Fruit fly (Drosophila melanogaster) ovary, adult (tissue): Measurements from ENCODE around the gene REPTOR-BP.

Experiments
- CG17801 ChIP-seq: fragments of 200-800 bp; optimal IDR thresholded peaks from 2 replicates; lab custom pipeline; 2019; ENCODE audit warnings: missing biosample characterization, mild to moderate bottlenecking, missing genetic modification characterization, moderate library complexity; ENCODE audit not compliant: partially characterized antibody

REPTOR-BP gene

dm6 chr2L:10269854-10270253, 5.9 kb downstream of the REPTOR-BP start, which contains the start of gene Mulk:
TSS of gene Mulk (plus strand) at chr2L:10270051.
- no peak for TF ChIP-seq CG17801 (GFP tag; lab: Kevin White, UChicago)

DNA sequence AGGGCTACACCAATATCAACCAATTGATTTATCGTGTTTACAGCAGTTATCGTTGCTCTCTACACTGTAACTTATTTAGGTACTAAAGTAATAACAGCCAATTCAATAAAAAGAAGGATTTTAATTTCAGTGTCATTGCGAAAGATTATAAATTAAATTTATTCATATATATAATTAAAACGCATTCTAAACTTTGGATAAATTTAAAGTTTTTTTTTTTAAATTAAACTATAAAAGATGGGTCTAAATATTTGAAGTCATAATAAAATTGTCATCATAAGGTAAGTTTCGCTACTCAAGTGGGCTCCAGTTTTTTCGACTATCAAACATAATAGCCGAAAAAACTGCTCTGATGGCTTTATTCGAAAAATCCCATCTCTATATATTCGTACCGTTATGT, 8.3 kb downstream of the REPTOR-BP start, which contains the start of gene trk:
trk (minus strand) TSS at position 101 of the 400 bp plus-strand sequence.
- peak; percentile 34 for TF ChIP-seq CG17801 (GFP tag; lab: Kevin White, UChicago)

DNA sequence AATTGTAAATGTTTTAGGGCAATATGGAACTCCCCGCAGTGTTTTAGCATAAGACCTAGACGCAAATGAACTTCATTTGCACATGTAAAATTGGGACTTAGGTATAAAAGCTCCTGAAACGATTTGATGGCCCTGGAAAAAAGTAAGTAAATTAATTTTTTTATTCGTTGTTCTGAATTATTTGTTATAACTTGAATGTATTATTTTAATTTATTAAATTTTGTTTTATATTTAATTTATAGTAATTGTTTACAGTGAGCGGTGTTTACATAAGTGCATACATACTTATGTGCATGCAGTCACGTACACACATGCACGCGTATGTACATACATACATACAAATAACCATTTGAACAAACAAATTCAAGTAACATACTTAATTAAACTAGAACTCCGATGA, 12.5 kb downstream of the REPTOR-BP start:
- peak; percentile 79 for TF ChIP-seq CG17801 (GFP tag; lab: Kevin White, UChicago)

DNA sequence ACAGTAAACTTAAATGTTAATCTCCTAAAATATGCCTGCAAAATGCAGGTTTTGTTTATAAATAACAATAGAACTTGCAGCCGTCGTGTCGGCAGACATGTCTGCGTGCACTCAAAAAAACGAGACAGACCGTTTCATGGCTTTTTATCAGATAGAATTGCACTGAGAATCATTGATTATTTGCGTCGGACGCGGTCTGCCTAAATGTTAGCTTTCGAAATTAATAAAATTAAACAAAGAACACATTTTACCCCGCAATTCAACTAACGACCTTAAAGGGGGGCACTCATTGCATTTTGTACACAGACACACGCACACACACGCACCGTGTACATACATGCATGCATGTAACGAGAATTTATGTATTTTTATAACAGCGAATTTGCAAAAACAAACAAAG, 12.9 kb downstream of the REPTOR-BP start:
- TF ChIP-seq CG17801 (GFP tag; lab: Kevin White, UChicago) = no peak

DNA sequence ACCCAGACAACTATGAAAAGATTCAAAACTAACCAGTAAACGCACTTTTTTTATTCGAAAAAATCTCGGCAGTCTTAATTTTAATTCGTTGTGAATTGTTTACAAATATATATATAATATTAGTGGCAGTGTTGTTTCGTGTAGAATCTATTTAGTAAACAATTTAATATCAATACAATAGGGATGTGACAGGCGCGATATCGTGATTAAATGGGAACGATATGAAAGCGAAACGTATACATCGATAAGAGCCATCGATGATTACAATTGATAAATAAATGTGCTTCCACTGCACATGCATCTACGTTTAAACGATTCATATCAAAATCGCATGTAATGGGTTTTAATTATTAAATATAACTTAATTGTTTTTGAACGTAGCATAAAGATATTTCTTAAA, 13.4 kb downstream of the REPTOR-BP start:
- TF ChIP-seq CG17801 (GFP tag; lab: Kevin White, UChicago) = peak; percentile 37

DNA sequence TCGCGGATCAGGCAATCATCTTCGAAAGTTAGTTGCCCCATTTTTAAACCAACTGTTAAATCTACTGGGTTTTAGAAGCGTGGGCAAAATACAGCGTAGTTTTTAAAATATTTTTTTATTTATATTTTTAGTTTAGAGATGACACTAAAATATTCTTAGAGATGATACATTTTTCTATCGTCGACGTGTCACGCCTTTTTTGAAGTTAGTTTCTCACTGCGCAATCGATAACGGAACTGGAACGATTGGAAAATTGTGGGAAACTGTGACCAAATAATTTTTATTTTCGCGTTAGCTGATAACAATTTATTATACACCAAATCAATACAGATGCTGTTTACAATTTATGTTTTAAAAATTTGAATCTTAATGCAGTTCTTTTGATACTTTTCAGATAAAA, 14.7 kb downstream of the REPTOR-BP start, which contains the start of gene Utx:
Utx (minus strand) TSS at position 154 of the 400 bp plus-strand sequence.
- peak; percentile 26 for TF ChIP-seq CG17801 (GFP tag; lab: Kevin White, UChicago)

DNA sequence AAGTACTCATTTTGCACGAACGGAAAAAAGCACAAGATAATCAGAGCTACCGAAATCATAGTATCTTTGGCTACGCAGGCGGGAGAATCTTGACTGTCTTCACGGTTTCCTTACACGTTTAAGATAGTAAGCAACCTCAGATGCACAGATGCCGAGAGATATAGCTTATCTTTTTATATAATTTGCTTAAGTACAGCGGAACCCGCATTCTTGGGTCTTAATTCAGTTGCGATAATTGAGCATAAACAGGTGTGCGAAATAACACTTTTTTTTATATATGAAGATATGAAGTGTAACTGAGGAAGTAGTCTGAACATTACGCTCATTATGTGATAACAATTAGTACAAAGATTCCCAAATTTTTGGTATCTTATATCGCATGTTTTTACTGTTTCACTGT, 16.8 kb downstream of the REPTOR-BP start, which contains the start of gene CG34043:
CG34043 (minus strand) TSS at position 101 of the 400 bp plus-strand sequence.
- no peak for TF ChIP-seq CG17801 (GFP tag; lab: Kevin White, UChicago)

- TF ChIP-seq CG17801 (GFP tag; lab: Kevin White, UChicago) = no peak
These were observed 27.4 kb downstream of the REPTOR-BP start for dm6 chr2L:10291276-10291675.

DNA sequence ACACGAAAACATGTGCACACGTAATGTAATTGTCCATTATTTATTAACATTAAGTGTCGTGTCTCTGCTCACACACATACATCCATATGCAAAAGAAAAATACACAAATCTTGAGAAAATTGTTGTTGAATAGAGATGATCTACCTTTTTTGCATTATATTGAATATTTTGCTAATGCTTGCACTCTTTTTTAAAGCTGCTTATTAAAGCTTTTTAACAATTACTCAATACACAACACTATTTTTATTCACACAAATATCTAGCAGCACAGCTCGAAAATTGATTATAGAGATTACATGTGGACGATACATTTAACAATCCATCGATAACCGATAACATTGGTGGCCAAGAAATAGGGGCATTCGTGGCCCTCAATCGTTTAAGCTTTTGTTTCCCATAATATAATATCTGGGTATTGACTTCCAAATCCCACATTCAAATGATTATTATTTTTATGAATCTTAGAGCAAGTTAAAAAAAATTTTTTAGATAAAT, 28.2 kb downstream of the REPTOR-BP start, which contains the start of gene Ufd4:
Ufd4 (minus strand) TSS at position 300 of the 495 bp plus-strand sequence.
- TF ChIP-seq CG17801 (GFP tag; lab: Kevin White, UChicago) = peak; percentile 65

DNA sequence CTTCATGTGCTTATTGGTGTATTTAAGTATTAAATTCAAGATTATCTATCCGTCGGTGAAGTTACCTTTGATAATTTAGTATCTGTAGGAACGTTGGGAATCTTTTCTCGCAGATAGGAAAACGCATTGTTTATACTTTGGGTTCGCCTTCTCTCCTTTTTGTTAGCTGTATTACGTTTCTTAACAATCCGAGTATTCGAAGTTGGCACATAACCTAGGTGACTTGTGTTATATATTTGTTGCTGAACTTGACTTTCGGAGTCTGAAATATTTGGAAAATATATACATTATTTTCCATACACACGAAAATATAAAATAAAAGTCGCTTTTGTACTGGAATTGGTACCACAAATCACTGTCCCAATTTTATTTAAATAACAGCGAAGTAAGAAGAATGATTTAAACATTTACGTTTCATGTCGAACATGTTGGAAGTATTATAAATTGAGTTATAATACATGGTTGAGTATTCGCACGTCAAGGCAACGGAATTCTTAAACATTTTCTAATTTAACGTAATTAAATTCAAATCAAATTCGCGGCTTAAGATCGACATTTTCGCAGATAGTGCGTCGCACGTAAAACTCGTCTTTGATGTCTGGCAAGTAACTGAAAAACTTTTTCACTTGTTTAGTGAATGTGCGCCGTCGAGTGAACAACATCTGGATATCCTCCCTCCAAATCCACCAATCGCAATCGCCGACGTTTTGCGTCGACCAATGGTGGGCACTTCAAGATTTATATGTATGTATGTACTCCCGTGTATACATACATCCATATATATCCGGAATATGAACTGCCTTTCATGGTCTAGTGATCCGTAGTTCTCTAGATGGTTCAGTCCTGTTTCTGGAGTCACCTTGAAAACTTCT, 31.1 kb downstream of the REPTOR-BP start, which contains the start of gene Hand:
Hand (minus strand) TSS at position 588 of the 872 bp plus-strand sequence.
- TF ChIP-seq CG17801 (GFP tag; lab: Kevin White, UChicago) = no peak

DNA sequence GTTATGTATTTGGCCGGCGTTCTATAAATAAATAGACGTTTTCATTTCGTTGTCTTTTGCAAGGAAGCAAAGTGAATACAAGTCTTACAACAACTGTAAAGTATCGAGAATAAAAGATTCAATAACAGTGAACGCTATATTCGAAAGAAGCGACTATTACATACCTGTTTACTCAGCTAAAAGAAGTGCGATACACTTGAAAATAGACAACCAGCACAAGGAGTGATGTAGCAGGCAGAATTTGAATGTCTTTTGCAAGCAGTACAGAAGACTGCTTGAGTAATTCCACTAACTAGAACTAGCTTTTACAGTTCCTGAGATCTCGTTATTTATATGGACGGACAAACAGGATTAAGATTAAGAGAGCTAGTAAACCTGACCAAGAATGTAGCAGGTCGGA, 34.4 kb downstream of the REPTOR-BP start:
- no peak for TF ChIP-seq CG17801 (GFP tag; lab: Kevin White, UChicago)

DNA sequence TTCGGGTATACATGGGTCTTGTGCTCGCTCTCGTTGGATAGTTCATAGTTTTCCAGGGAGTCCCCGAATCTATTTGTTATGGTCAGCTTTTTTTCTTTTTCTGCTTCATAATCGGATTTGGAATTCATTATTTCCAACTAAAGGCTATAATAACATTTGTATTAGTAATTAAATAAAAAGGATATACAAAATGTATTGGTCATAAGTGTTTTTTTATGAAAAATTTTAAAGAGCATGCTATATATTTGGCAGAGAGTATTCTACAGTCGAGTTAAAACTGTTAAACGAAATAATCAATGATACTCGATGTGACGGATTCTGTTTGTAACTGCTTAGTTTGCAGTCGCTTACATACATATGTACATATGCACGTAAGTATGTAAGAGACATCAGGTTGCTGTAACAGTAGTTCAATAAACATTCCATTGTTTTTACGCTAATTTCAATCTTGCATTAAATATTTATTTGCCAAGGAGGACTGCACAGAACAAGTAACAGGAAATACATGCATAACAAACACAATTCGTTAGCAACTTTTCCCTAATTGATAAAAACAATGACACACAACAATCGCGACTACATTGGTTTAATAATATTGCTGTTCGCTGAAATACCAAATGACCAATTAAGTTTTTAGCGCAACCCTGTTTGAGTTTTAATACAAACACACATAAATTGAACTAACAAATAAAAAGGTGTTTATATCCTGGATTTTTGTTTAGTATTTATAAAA, 35.3 kb downstream of the REPTOR-BP start:
- no peak for TF ChIP-seq CG17801 (GFP tag; lab: Kevin White, UChicago)

DNA sequence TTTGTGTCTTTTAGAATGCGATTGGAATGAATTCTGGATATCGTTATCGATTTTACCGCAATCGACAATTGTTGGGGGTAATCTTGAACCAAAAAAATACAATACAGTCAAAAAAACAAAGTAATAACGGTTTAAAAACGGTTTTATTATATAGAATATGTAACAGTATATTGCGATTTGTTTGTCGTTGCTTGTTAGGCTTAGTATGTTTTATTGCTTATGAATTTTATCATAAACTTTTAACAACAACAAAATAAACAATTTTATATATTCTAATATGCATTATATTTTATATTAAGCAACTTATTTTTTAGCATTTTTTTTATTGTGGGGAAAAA, 35.9 kb downstream of the REPTOR-BP start, which contains the start of gene CYLD:
CYLD (minus strand) TSS at position 38 of the 338 bp plus-strand sequence.
- peak; percentile 66 for TF ChIP-seq CG17801 (GFP tag; lab: Kevin White, UChicago)

DNA sequence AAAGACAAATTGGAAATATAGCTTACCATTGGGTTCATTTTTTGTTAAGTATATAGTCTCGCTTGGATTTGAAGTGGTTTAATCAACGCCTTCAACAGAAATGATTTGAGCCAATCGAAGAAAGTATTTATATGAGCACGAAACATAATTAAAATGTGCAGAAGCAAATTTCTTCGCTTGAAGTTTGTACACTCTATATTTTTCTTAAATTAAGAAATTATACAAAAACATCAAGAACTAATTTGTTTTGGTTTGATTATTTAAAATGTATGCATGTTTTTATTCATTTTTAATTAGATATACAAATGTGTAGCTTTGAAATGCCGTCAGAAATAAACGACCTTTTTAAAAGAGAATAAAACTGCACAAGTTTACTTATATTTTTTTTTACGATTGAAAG, 38.0 kb downstream of the REPTOR-BP start, which contains the start of gene CG13138:
CG13138 (minus strand) TSS at position 101 of the 400 bp plus-strand sequence.
- no peak for TF ChIP-seq CG17801 (GFP tag; lab: Kevin White, UChicago)

dm6 chr2L:10303786-10304185, 39.9 kb downstream of the REPTOR-BP start, which contains the start of gene nmd:
TSS of gene nmd (minus strand) at chr2L:10303947.
- no peak for TF ChIP-seq CG17801 (GFP tag; lab: Kevin White, UChicago)
